Fruit fly (Drosophila melanogaster) whole organism, embryonic: Measurements from ENCODE around the gene Gale.

Experiments
- CG10543 ChIP-seq: fragments of 200-800 bp; sonication (Bioruptor generic); optimal IDR thresholded peaks from 3 replicates; lab custom pipeline; 2017; ENCODE audit warnings: missing biosample characterization, mild to moderate bottlenecking, missing genetic modification characterization, moderate library complexity
- CG10959 ChIP-seq: fragments of 200-800 bp; sonication (Bioruptor generic); IDR thresholded peaks from 2 replicates; pipeline ENCODE4 v1.3.6; 2022; ENCODE audit warnings: missing biosample characterization, missing genetic modification characterization
- CG12071 ChIP-seq: fragments of 200-800 bp; sonication (Bioruptor generic); optimal IDR thresholded peaks from 3 replicates; lab custom pipeline; 2018; ENCODE audit warnings: missing biosample characterization, mild to moderate bottlenecking, missing genetic modification characterization
- CG12769 ChIP-seq: fragments of 200-800 bp; sonication (Bioruptor generic); optimal IDR thresholded peaks from 2 replicates; lab custom pipeline; 2019; ENCODE audit warnings: missing biosample characterization, mild to moderate bottlenecking, missing genetic modification characterization, moderate library complexity
- CG15601 ChIP-seq: fragments of 200-800 bp; sonication (Bioruptor generic); optimal IDR thresholded peaks from 3 replicates; lab custom pipeline; 2019; ENCODE audit warnings: missing biosample characterization, mild to moderate bottlenecking, missing genetic modification characterization, moderate library complexity
- CG1647 ChIP-seq: fragments of 200-800 bp; sonication (Bioruptor generic); optimal IDR thresholded peaks from 3 replicates; lab custom pipeline; 2016; ENCODE audit warnings: missing biosample characterization, missing genetic modification characterization
- CG16813 ChIP-seq: fragments of 200-800 bp; sonication (Bioruptor generic); IDR thresholded peaks from 3 replicates; pipeline ENCODE4 v1.3.6; 2022; ENCODE audit warnings: missing biosample characterization, missing genetic modification characterization; ENCODE audit not compliant: partially characterized antibody
- CG1832 ChIP-seq: fragments of 200-800 bp; sonication (Bioruptor generic); optimal IDR thresholded peaks from 2 replicates; lab custom pipeline; 2017; ENCODE audit warnings: missing biosample characterization, mild to moderate bottlenecking, missing genetic modification characterization, inconsistent platforms
- CG2199 ChIP-seq: fragments of 200-800 bp; sonication (Bioruptor generic); IDR thresholded peaks from 3 replicates; pipeline ENCODE4 v1.3.6; 2022; ENCODE audit warnings: missing biosample characterization, missing genetic modification characterization
- CG32772 ChIP-seq: fragments of 200-800 bp; sonication (Bioruptor generic); IDR thresholded peaks from 2 replicates; pipeline ENCODE4 v1.3.6; 2022; ENCODE audit warnings: missing biosample characterization, missing genetic modification characterization
- CG34376 ChIP-seq: fragments of 200-800 bp; sonication (Bioruptor generic); optimal IDR thresholded peaks from 2 replicates; lab custom pipeline; 2018; ENCODE audit warnings: missing biosample characterization, mild to moderate bottlenecking, missing genetic modification characterization
- CG3726 ChIP-seq: fragments of 200-800 bp; sonication (Bioruptor generic); IDR thresholded peaks from 3 replicates; pipeline ENCODE4, ENCODE4 v1.3.6; 2022; ENCODE audit warnings: missing biosample characterization, missing genetic modification characterization
- CG4617 ChIP-seq: fragments of 200-800 bp; sonication (Bioruptor generic); optimal IDR thresholded peaks from 3 replicates; lab custom pipeline; 2016; ENCODE audit warnings: missing biosample characterization, missing genetic modification characterization, borderline replicate concordance
- CG7271 ChIP-seq: fragments of 200-800 bp; sonication (Bioruptor generic); optimal IDR thresholded peaks from 2 replicates; lab custom pipeline; 2018; ENCODE audit warnings: missing biosample characterization, mild to moderate bottlenecking, missing genetic modification characterization, moderate library complexity
- CG7556 ChIP-seq: fragments of 200-800 bp; sonication (Bioruptor generic); optimal IDR thresholded peaks from 2 replicates; lab custom pipeline; 2017; ENCODE audit warnings: missing biosample characterization, mild to moderate bottlenecking, missing genetic modification characterization
- CG9437 ChIP-seq: fragments of 200-800 bp; sonication (Bioruptor generic); optimal IDR thresholded peaks from 2 replicates; lab custom pipeline; 2018; ENCODE audit warnings: missing biosample characterization, mild to moderate bottlenecking, missing genetic modification characterization
- CHES-1-like ChIP-seq: fragments of 200-800 bp; sonication (Bioruptor generic); optimal IDR thresholded peaks from 2 replicates; lab custom pipeline; 2016; ENCODE audit warnings: missing biosample characterization, missing genetic modification characterization
- HLH3B ChIP-seq: fragments of 200-800 bp; sonication (Bioruptor generic); IDR thresholded peaks from 2 replicates; pipeline ENCODE4 v1.3.6; 2022; ENCODE audit warnings: missing biosample characterization, missing genetic modification characterization
- Hey ChIP-seq: fragments of 200-800 bp; sonication (Bioruptor generic); optimal IDR thresholded peaks from 3 replicates; lab custom pipeline; 2018; ENCODE audit warnings: missing biosample characterization, mild to moderate bottlenecking, missing genetic modification characterization
- Hr78 ChIP-seq, 2 experiments: fragments of 200-800 bp in 1 of 2; fragments of >200 bp in 1 of 2; sonication (Bioruptor generic) in 1 of 2; optimal IDR thresholded peaks; 2 replicates each; lab custom pipeline; 2017 to 2019; ENCODE audit warnings: missing biosample characterization in 2 of 2, missing genetic modification characterization in 2 of 2, mild to moderate bottlenecking in 1 of 2, moderate library complexity in 1 of 2
- Mad ChIP-seq: fragments of 200-800 bp; sonication (Bioruptor generic); optimal IDR thresholded peaks from 2 replicates; lab custom pipeline; 2016; ENCODE audit warnings: missing biosample characterization, missing genetic modification characterization
- Mes4 ChIP-seq: fragments of 200-800 bp; sonication (Bioruptor generic); optimal IDR thresholded peaks from 2 replicates; lab custom pipeline; 2016; ENCODE audit warnings: missing biosample characterization, missing genetic modification characterization
- Opbp ChIP-seq: fragments of 200-800 bp; sonication (Bioruptor generic); IDR thresholded peaks from 3 replicates; pipeline ENCODE4 v1.3.6; 2022; ENCODE audit warnings: missing biosample characterization, missing genetic modification characterization; ENCODE audit not compliant: partially characterized antibody
- Pdp1 ChIP-seq, 2 experiments: fragments of 200-800 bp; sonication (Bioruptor generic); optimal IDR thresholded peaks; 3 replicates each; lab custom pipeline; 2016; ENCODE audit warnings: missing biosample characterization in 2 of 2, missing genetic modification characterization in 2 of 2, mild to moderate bottlenecking in 1 of 2, moderate library complexity in 1 of 2
- Ravus ChIP-seq: fragments of 200-800 bp; sonication (Bioruptor generic); IDR thresholded peaks from 2 replicates; pipeline ENCODE4 v1.3.6; 2022; ENCODE audit warnings: missing biosample characterization, missing genetic modification characterization
- Six4 ChIP-seq: fragments of 200-800 bp; sonication (Bioruptor generic); optimal IDR thresholded peaks from 2 replicates; lab custom pipeline; 2016; ENCODE audit warnings: missing biosample characterization, missing genetic modification characterization
- ap ChIP-seq: fragments of 200-800 bp; sonication (Bioruptor generic); IDR thresholded peaks from 2 replicates; pipeline ENCODE4 v1.3.6; 2022; ENCODE audit warnings: missing biosample characterization, missing genetic modification characterization
- ara ChIP-seq: fragments of 200-800 bp; sonication (Bioruptor generic); IDR thresholded peaks from 2 replicates; pipeline ENCODE4 v1.3.6; 2022; ENCODE audit warnings: missing biosample characterization, missing genetic modification characterization
- caup ChIP-seq: fragments of 200-800 bp; sonication (Bioruptor generic); optimal IDR thresholded peaks from 3 replicates; lab custom pipeline; 2017; ENCODE audit warnings: missing biosample characterization, mild to moderate bottlenecking, missing genetic modification characterization, moderate library complexity; ENCODE audit not compliant: severe bottlenecking
- cg ChIP-seq: fragments of 200-800 bp; sonication (Bioruptor generic); optimal IDR thresholded peaks from 3 replicates; lab custom pipeline; 2019; ENCODE audit warnings: missing biosample characterization, mild to moderate bottlenecking, missing genetic modification characterization, moderate library complexity
- chinmo ChIP-seq: fragments of 200-800 bp; sonication (Bioruptor generic); IDR thresholded peaks from 4 replicates; pipeline ENCODE4 v1.3.6; 2022; ENCODE audit warnings: missing biosample characterization, missing genetic modification characterization; ENCODE audit not compliant: partially characterized antibody
- cwo ChIP-seq: fragments of 200-800 bp; sonication (Bioruptor generic); optimal IDR thresholded peaks from 3 replicates; lab custom pipeline; 2017; ENCODE audit warnings: missing biosample characterization, missing genetic modification characterization, mild to moderate bottlenecking, moderate library complexity, missing genetic modification reagents
- dm ChIP-seq: fragments of 200-800 bp; sonication (Bioruptor generic); optimal IDR thresholded peaks from 3 replicates; lab custom pipeline; 2016; ENCODE audit warnings: missing biosample characterization, missing genetic modification characterization
- exex ChIP-seq: fragments of 200-800 bp; sonication (Bioruptor generic); optimal IDR thresholded peaks from 4 replicates; lab custom pipeline; 2018; ENCODE audit warnings: missing biosample characterization, mild to moderate bottlenecking, missing genetic modification characterization, moderate library complexity
- gem ChIP-seq: fragments of 200-800 bp; sonication (Bioruptor generic); optimal IDR thresholded peaks from 2 replicates; lab custom pipeline; 2019; ENCODE audit warnings: missing biosample characterization, mild to moderate bottlenecking, missing genetic modification characterization, moderate library complexity
- gsb-n ChIP-seq: fragments of 200-800 bp; sonication (Bioruptor generic); optimal IDR thresholded peaks from 3 replicates; lab custom pipeline; 2018; ENCODE audit warnings: missing biosample characterization, mild to moderate bottlenecking, missing genetic modification characterization
- gt ChIP-seq: fragments of 200-800 bp; sonication (Bioruptor generic); IDR thresholded peaks from 2 replicates; pipeline ENCODE4 v1.3.6; 2022; ENCODE audit warnings: missing biosample characterization, missing genetic modification characterization
- ken ChIP-seq: fragments of 200-800 bp; sonication (Bioruptor generic); IDR thresholded peaks from 3 replicates; pipeline ENCODE4 v1.3.6; 2022; ENCODE audit warnings: missing biosample characterization, missing genetic modification characterization
- lab ChIP-seq: fragments of 200-800 bp; sonication (Bioruptor generic); optimal IDR thresholded peaks from 3 replicates; lab custom pipeline; 2017; ENCODE audit warnings: missing biosample characterization, missing genetic modification characterization, mild to moderate bottlenecking, moderate library complexity, missing genetic modification reagents
- pfk ChIP-seq: fragments of 200-800 bp; sonication (Bioruptor generic); optimal IDR thresholded peaks from 2 replicates; lab custom pipeline; 2018; ENCODE audit warnings: missing biosample characterization, mild to moderate bottlenecking, missing genetic modification characterization, moderate library complexity
- row ChIP-seq: fragments of 200-800 bp; sonication (Bioruptor generic); IDR thresholded peaks from 3 replicates; pipeline ENCODE4 v1.3.6; 2022; ENCODE audit warnings: missing biosample characterization, missing genetic modification characterization
- sd ChIP-seq: fragments of 200-800 bp; sonication (Bioruptor generic); optimal IDR thresholded peaks from 3 replicates; lab custom pipeline; 2018; ENCODE audit warnings: missing biosample characterization, mild to moderate bottlenecking, missing genetic modification characterization, moderate library complexity
- slbo ChIP-seq: fragments of 200-800 bp; sonication (Bioruptor generic); IDR thresholded peaks from 2 replicates; pipeline ENCODE4 v1.3.6; 2022; ENCODE audit warnings: missing biosample characterization, missing genetic modification characterization
- ssp ChIP-seq: fragments of 200-800 bp; sonication (Bioruptor generic); IDR thresholded peaks from 2 replicates; pipeline ENCODE4 v1.3.6; 2022; ENCODE audit warnings: missing biosample characterization, missing genetic modification characterization
- sug ChIP-seq: fragments of 200-800 bp; optimal IDR thresholded peaks from 2 replicates; lab custom pipeline; 2019; ENCODE audit warnings: missing biosample characterization, mild to moderate bottlenecking, missing genetic modification characterization, moderate library complexity
- trem ChIP-seq: fragments of 200-800 bp; optimal IDR thresholded peaks from 3 replicates; lab custom pipeline; 2019; ENCODE audit warnings: missing biosample characterization, mild to moderate bottlenecking, missing genetic modification characterization, moderate library complexity
- unpg ChIP-seq: fragments of 200-800 bp; sonication (Bioruptor generic); optimal IDR thresholded peaks from 3 replicates; lab custom pipeline; 2018; ENCODE audit warnings: missing biosample characterization, mild to moderate bottlenecking, missing genetic modification characterization, moderate library complexity
- vvl ChIP-seq: fragments of 200-800 bp; sonication (Bioruptor generic); IDR thresholded peaks from 2 replicates; pipeline ENCODE4 v1.3.6; 2022; ENCODE audit warnings: missing biosample characterization, missing genetic modification characterization
- wdn ChIP-seq: fragments of 200-800 bp; sonication (Bioruptor generic); IDR thresholded peaks from 2 replicates; pipeline ENCODE4 v1.3.6; 2022; ENCODE audit warnings: missing biosample characterization, missing genetic modification characterization

The Gale gene

dm6 chr3L:638031-638414, 10.3 kb upstream of the Gale start (continued):
- TF ChIP-seq lab = peak; percentile 13
- TF ChIP-seq dm = peak; percentile 8
- no peak for TF ChIP-seq CG3726 (GFP tag; lab: Robert Waterston, UW)
- peak; percentile 86 for TF ChIP-seq CG10543
- TF ChIP-seq cwo (GFP tag; lab: Kevin White, UChicago) = no peak
- TF ChIP-seq Hey (tag; lab: Kevin White, UChicago) = peak; percentile 7
- no peak for TF ChIP-seq CG4617 (GFP tag; lab: Kevin White, UChicago)
- TF ChIP-seq CHES-1-like (GFP tag; lab: Kevin White, UChicago) = peak; percentile 5
- TF ChIP-seq CG15601 (tag; lab: Kevin White, UChicago) = peak; percentile 17
- TF ChIP-seq CG7271 = no peak
- TF ChIP-seq CG7556 = no peak
- TF ChIP-seq ken = 0 out of 3 replicates have a peak, but pooled peaks have one; percentile 10
- no peak for TF ChIP-seq Six4
- 0 out of 2 replicates have a peak, but pooled peaks have one; percentile 9 for TF ChIP-seq slbo (GFP tag; lab: Robert Waterston, UW)
- TF ChIP-seq sug = peak; percentile 94
- 0 out of 2 replicates have a peak, but pooled peaks have one; percentile 36 for TF ChIP-seq CG32772 (GFP tag; lab: Robert Waterston, UW)
- TF ChIP-seq ap (GFP tag; lab: Robert Waterston, UW) = no peak
- TF ChIP-seq CG1647 (GFP tag; lab: Kevin White, UChicago) = no peak
- TF ChIP-seq exex (tag; lab: Kevin White, UChicago) = peak; percentile 50
- TF ChIP-seq gt (GFP tag; lab: Robert Waterston, UW) = no peak
- TF ChIP-seq, all 482 proteins: peak for 28

DNA sequence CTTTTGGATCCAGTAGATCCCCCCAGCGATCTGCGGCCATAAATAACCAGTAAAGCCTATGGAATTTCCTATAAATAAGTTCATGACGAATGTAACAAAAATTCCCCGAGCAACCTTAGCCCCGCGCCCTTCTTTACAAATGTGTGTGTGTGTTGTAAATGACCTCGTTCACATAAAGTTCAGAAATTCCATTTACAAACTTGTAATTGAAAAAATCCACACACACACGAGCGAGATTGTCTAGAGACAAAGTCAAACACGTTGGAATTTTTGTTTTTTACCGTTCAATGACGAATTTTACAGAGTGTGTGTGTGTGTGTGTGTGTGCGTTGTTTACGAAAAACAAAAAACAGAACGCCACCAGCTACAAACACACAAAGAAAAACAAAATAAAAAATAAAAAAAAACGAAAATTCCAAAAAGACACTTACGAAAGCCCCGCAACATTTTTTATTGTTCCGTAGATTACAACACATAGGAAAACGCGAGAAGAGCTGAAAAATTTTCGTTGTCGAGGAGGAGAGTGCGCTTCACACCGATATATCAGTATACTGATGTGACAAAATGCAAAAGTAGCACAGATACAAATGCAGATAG, 9.5 kb upstream of the Gale start:
- TF ChIP-seq Mes4 (no peak), pfk (GFP tag; lab: Kevin White, UChicago) (no peak), HLH3B (GFP tag; lab: Robert Waterston, UW) (no peak), caup (GFP tag; lab: Kevin White, UChicago) (no peak), CG34376 (peak; percentile 11), CG10959 (GFP tag; lab: Robert Waterston, UW) (no peak), wdn (GFP tag; lab: Robert Waterston, UW) (no peak), Opbp (GFP tag; lab: Robert Waterston, UW) (no peak), cg (GFP tag; lab: Kevin White, UChicago) (peak; percentile 64), Hr78 (GFP tag; optimal IDR thresholded peaks at IDR 0.05; lab: Kevin White, UChicago) (peak in 1 of 2 experiments; percentile 77), chinmo (peak; percentile 79), Mad (no peak), CG2199 (GFP tag; lab: Robert Waterston, UW) (peak; percentile 66; the same call in 1 of the 3 replicates), CG9437 (GFP tag; lab: Kevin White, UChicago) (no peak), row (GFP tag; lab: Robert Waterston, UW) (no peak), CG12769 (tag; lab: Kevin White, UChicago) (peak; percentile 68), gsb-n (tag; lab: Kevin White, UChicago) (peak; percentile 31), ssp (GFP tag; lab: Robert Waterston, UW) (no peak), sd (peak; percentile 100), vvl (GFP tag; lab: Robert Waterston, UW) (peak; percentile 25; the same call in 1 of the 2 replicates), CG1832 (no peak), ara (peak; percentile 11; the same call in 1 of the 2 replicates), Ravus (no peak), unpg (no peak), trem (tag; lab: Kevin White, UChicago) (no peak), gem (tag; lab: Kevin White, UChicago) (peak; percentile 23), CG16813 (GFP tag; lab: Robert Waterston, UW) (no peak), CG12071 (GFP tag; lab: Kevin White, UChicago) (peak; percentile 7), Pdp1 (GFP tag; optimal IDR thresholded peaks at IDR 0.05; lab: Kevin White, UChicago) (peak in 1 of 2 experiments; percentile 78)
